Fruit fly (Drosophila melanogaster) whole organism, embryonic: ENCODE measurements around the gene CG43679.
A peak's percentile ranks its signal among the peaks of the same experiment; 100 is the strongest.

ENCODE experiments used
- ATbp ChIP-seq: fragments of 200-800 bp; sonication (Bioruptor generic); optimal IDR thresholded peaks from 2 replicates; lab custom pipeline; 2017; ENCODE audit warnings: missing biosample characterization, mild to moderate bottlenecking, missing genetic modification characterization, missing genetic modification reagents
- CG11504 ChIP-seq: fragments of 200-800 bp; sonication (Bioruptor generic); optimal IDR thresholded peaks from 3 replicates; lab custom pipeline; 2019; ENCODE audit warnings: missing biosample characterization, mild to moderate bottlenecking, missing genetic modification characterization, moderate library complexity
- CG12104 ChIP-seq: fragments of 200-800 bp; sonication (Bioruptor generic); optimal IDR thresholded peaks from 3 replicates; lab custom pipeline; 2016; ENCODE audit warnings: missing biosample characterization, missing genetic modification characterization
- CG12219 ChIP-seq: fragments of 200-800 bp; sonication (Bioruptor generic); optimal IDR thresholded peaks from 3 replicates; lab custom pipeline; 2018; ENCODE audit warnings: missing biosample characterization, mild to moderate bottlenecking, missing genetic modification characterization
- CG13296 ChIP-seq: fragments of 200-800 bp; sonication (Bioruptor generic); optimal IDR thresholded peaks from 3 replicates; lab custom pipeline; 2018; ENCODE audit warnings: missing biosample characterization, mild to moderate bottlenecking, missing genetic modification characterization
- CG13624 ChIP-seq: fragments of 200-800 bp; sonication (Bioruptor generic); optimal IDR thresholded peaks from 2 replicates; lab custom pipeline; 2016; ENCODE audit warnings: missing biosample characterization, missing genetic modification characterization
- CG15479 ChIP-seq: fragments of 200-800 bp; sonication (Bioruptor generic); optimal IDR thresholded peaks from 3 replicates; lab custom pipeline; 2019; ENCODE audit warnings: missing biosample characterization, mild to moderate bottlenecking, missing genetic modification characterization, moderate library complexity
- CG18011 ChIP-seq: fragments of 200-800 bp; sonication (Bioruptor generic); optimal IDR thresholded peaks from 2 replicates; lab custom pipeline; 2017; ENCODE audit warnings: missing biosample characterization, missing genetic modification characterization, mild to moderate bottlenecking, moderate library complexity, missing genotype
- CG2199 ChIP-seq: fragments of 200-800 bp; sonication (Bioruptor generic); IDR thresholded peaks from 3 replicates; pipeline ENCODE4 v1.3.6; 2022; ENCODE audit warnings: missing biosample characterization, missing genetic modification characterization
- CG31388 ChIP-seq: fragments of 200-800 bp; sonication (Bioruptor generic); optimal IDR thresholded peaks from 2 replicates; lab custom pipeline; 2016; ENCODE audit warnings: missing biosample characterization, missing genetic modification characterization
- CG3281 ChIP-seq: fragments of 200-800 bp; sonication (Bioruptor generic); optimal IDR thresholded peaks from 3 replicates; lab custom pipeline; 2017; ENCODE audit warnings: missing biosample characterization, mild to moderate bottlenecking, missing genetic modification characterization
- CG5180 ChIP-seq: fragments of 200-800 bp; sonication (Bioruptor generic); optimal IDR thresholded peaks from 3 replicates; lab custom pipeline; 2017; ENCODE audit warnings: missing biosample characterization, missing genetic modification characterization, mild to moderate bottlenecking, moderate library complexity, missing genetic modification reagents
- CG6175 ChIP-seq: fragments of 200-800 bp; sonication (Bioruptor generic); IDR thresholded peaks from 3 replicates; pipeline ENCODE4 v1.3.6; 2022; ENCODE audit warnings: missing biosample characterization, missing genetic modification characterization
- CG6813 ChIP-seq: fragments of 200-800 bp; sonication (Bioruptor generic); optimal IDR thresholded peaks from 2 replicates; lab custom pipeline; 2017; ENCODE audit warnings: missing biosample characterization, missing genetic modification characterization, mild to moderate bottlenecking, moderate library complexity, missing genetic modification reagents
- CG6854 ChIP-seq: fragments of 200-800 bp; sonication (Bioruptor generic); optimal IDR thresholded peaks from 3 replicates; lab custom pipeline; 2017; ENCODE audit warnings: missing biosample characterization, mild to moderate bottlenecking, missing genetic modification characterization
- CG8089 ChIP-seq: fragments of 200-800 bp; sonication (Bioruptor generic); optimal IDR thresholded peaks from 3 replicates; lab custom pipeline; 2016; ENCODE audit warnings: missing biosample characterization, missing genetic modification characterization
- CG9437 ChIP-seq: fragments of 200-800 bp; sonication (Bioruptor generic); optimal IDR thresholded peaks from 2 replicates; lab custom pipeline; 2018; ENCODE audit warnings: missing biosample characterization, mild to moderate bottlenecking, missing genetic modification characterization
- CkIIα-i1 ChIP-seq: fragments of 200-800 bp; sonication (Bioruptor generic); IDR thresholded peaks from 2 replicates; pipeline ENCODE4 v1.3.6; 2022; ENCODE audit warnings: missing biosample characterization, missing genetic modification characterization
- Dbx ChIP-seq: fragments of 200-800 bp; sonication (Bioruptor generic); IDR thresholded peaks from 3 replicates; pipeline ENCODE4 v1.3.6; 2022; ENCODE audit warnings: missing biosample characterization, missing genetic modification characterization
- Deaf1 ChIP-seq: fragments of 200-800 bp; optimal IDR thresholded peaks from 3 replicates; lab custom pipeline; 2019; ENCODE audit warnings: missing biosample characterization, mild to moderate bottlenecking, missing genetic modification characterization, moderate library complexity
- Drgx ChIP-seq: fragments of 200-800 bp; sonication (Bioruptor generic); IDR thresholded peaks from 2 replicates; pipeline ENCODE4 v1.3.6; 2022; ENCODE audit warnings: missing biosample characterization, missing genetic modification characterization
- Hey ChIP-seq: fragments of 200-800 bp; sonication (Bioruptor generic); optimal IDR thresholded peaks from 3 replicates; lab custom pipeline; 2018; ENCODE audit warnings: missing biosample characterization, mild to moderate bottlenecking, missing genetic modification characterization
- Kr ChIP-seq: fragments of 200-800 bp; sonication (Bioruptor generic); optimal IDR thresholded peaks from 2 replicates; lab custom pipeline; 2017; ENCODE audit warnings: missing biosample characterization, mild to moderate bottlenecking, missing genetic modification characterization
- Med ChIP-seq: fragments of 200-800 bp; sonication (Bioruptor generic); peaks from one replicate; lab custom pipeline; 2016; ENCODE audit warnings: missing biosample characterization, missing genetic modification characterization, mild to moderate bottlenecking, inconsistent platforms, moderate library complexity
- Nf-YC ChIP-seq: fragments of 200-800 bp; optimal IDR thresholded peaks from 3 replicates; lab custom pipeline; 2019; ENCODE audit warnings: missing biosample characterization, mild to moderate bottlenecking, missing genetic modification characterization, moderate library complexity
- Optix ChIP-seq: fragments of 200-800 bp; sonication (Bioruptor generic); IDR thresholded peaks from 3 replicates; pipeline ENCODE4 v1.3.6; 2022; ENCODE audit warnings: missing biosample characterization, missing genetic modification characterization
- Taf1 ChIP-seq: fragments of 200-800 bp; sonication (Bioruptor generic); IDR thresholded peaks from 2 replicates; pipeline ENCODE4 v1.3.6; 2022; ENCODE audit warnings: missing biosample characterization, missing genetic modification characterization
- Trl ChIP-seq, 3 experiments: fragments of >200 bp in 2 of 3; fragments of 200-800 bp in 1 of 3; sonication (Bioruptor generic) in 1 of 3; optimal IDR thresholded peaks; 2 replicates in 1 of 3; 3 replicates in 2 of 3; lab custom pipeline; 2016 to 2017; ENCODE audit warnings: missing biosample characterization in 1 of 3, missing genetic modification characterization in 1 of 3
- bbx ChIP-seq: fragments of 200-800 bp; sonication (Bioruptor generic); IDR thresholded peaks from 2 replicates; pipeline ENCODE4 v1.3.6; 2022; ENCODE audit warnings: missing biosample characterization, missing genetic modification characterization; ENCODE audit not compliant: partially characterized antibody
- chinmo ChIP-seq: fragments of 200-800 bp; sonication (Bioruptor generic); IDR thresholded peaks from 4 replicates; pipeline ENCODE4 v1.3.6; 2022; ENCODE audit warnings: missing biosample characterization, missing genetic modification characterization; ENCODE audit not compliant: partially characterized antibody
- dan ChIP-seq: fragments of 200-800 bp; sonication (Bioruptor generic); IDR thresholded peaks from 2 replicates; pipeline ENCODE4 v1.3.6; 2022; ENCODE audit warnings: missing biosample characterization, missing genetic modification characterization
- eyg ChIP-seq: fragments of 200-800 bp; sonication (Bioruptor generic); optimal IDR thresholded peaks from 3 replicates; lab custom pipeline; 2016; ENCODE audit warnings: missing biosample characterization, missing genetic modification characterization
- gcm ChIP-seq: fragments of 200-800 bp; sonication (Bioruptor generic); optimal IDR thresholded peaks from 2 replicates; lab custom pipeline; 2019; ENCODE audit warnings: missing biosample characterization, mild to moderate bottlenecking, missing genetic modification characterization, moderate library complexity
- nerfin-2 ChIP-seq: fragments of 200-800 bp; sonication (Bioruptor generic); IDR thresholded peaks from 2 replicates; pipeline ENCODE4 v1.3.6; 2022; ENCODE audit warnings: missing biosample characterization, missing genetic modification characterization; ENCODE audit not compliant: partially characterized antibody
- otp ChIP-seq: fragments of 200-800 bp; sonication (Bioruptor generic); IDR thresholded peaks from 3 replicates; pipeline ENCODE4, ENCODE4 v1.3.6; 2022; ENCODE audit warnings: missing biosample characterization, missing genetic modification characterization
- pfk ChIP-seq: fragments of 200-800 bp; sonication (Bioruptor generic); optimal IDR thresholded peaks from 2 replicates; lab custom pipeline; 2018; ENCODE audit warnings: missing biosample characterization, mild to moderate bottlenecking, missing genetic modification characterization, moderate library complexity
- pita ChIP-seq: fragments of 200-800 bp; sonication (Bioruptor generic); optimal IDR thresholded peaks from 2 replicates; lab custom pipeline; 2017; ENCODE audit warnings: missing biosample characterization, mild to moderate bottlenecking, missing genetic modification characterization
- row ChIP-seq: fragments of 200-800 bp; sonication (Bioruptor generic); IDR thresholded peaks from 3 replicates; pipeline ENCODE4 v1.3.6; 2022; ENCODE audit warnings: missing biosample characterization, missing genetic modification characterization
- so ChIP-seq: fragments of 200-800 bp; sonication (Bioruptor generic); IDR thresholded peaks from 3 replicates; pipeline ENCODE4 v1.3.6; 2022; ENCODE audit warnings: missing biosample characterization, missing genetic modification characterization
- stwl ChIP-seq: fragments of 200-800 bp; sonication (Bioruptor generic); optimal IDR thresholded peaks from 3 replicates; lab custom pipeline; 2018; ENCODE audit warnings: missing biosample characterization, mild to moderate bottlenecking, missing genetic modification characterization, moderate library complexity
- tap ChIP-seq: fragments of 200-800 bp; optimal IDR thresholded peaks from 3 replicates; lab custom pipeline; 2019; ENCODE audit warnings: missing biosample characterization, mild to moderate bottlenecking, missing genetic modification characterization, moderate library complexity
- tna ChIP-seq: fragments of 200-800 bp; sonication (Bioruptor generic); IDR thresholded peaks from 2 replicates; pipeline ENCODE4 v1.3.6; 2022; ENCODE audit warnings: missing biosample characterization, missing genetic modification characterization; ENCODE audit not compliant: partially characterized antibody
- toy ChIP-seq: fragments of 200-800 bp; sonication (Bioruptor generic); IDR thresholded peaks from 2 replicates; pipeline ENCODE4 v1.3.6; 2022; ENCODE audit warnings: missing biosample characterization, missing genetic modification characterization
- tup ChIP-seq: fragments of 200-800 bp; sonication (Bioruptor generic); optimal IDR thresholded peaks from 2 replicates; lab custom pipeline; 2016; ENCODE audit warnings: missing biosample characterization, mild to moderate bottlenecking, missing genetic modification characterization, moderate library complexity
- vvl ChIP-seq: fragments of 200-800 bp; sonication (Bioruptor generic); IDR thresholded peaks from 2 replicates; pipeline ENCODE4 v1.3.6; 2022; ENCODE audit warnings: missing biosample characterization, missing genetic modification characterization
- wor ChIP-seq: fragments of 200-800 bp; sonication (Bioruptor generic); IDR thresholded peaks from 2 replicates; pipeline ENCODE4 v1.3.6; 2022; ENCODE audit warnings: missing biosample characterization, missing genetic modification characterization

CG43679 gene

DNA sequence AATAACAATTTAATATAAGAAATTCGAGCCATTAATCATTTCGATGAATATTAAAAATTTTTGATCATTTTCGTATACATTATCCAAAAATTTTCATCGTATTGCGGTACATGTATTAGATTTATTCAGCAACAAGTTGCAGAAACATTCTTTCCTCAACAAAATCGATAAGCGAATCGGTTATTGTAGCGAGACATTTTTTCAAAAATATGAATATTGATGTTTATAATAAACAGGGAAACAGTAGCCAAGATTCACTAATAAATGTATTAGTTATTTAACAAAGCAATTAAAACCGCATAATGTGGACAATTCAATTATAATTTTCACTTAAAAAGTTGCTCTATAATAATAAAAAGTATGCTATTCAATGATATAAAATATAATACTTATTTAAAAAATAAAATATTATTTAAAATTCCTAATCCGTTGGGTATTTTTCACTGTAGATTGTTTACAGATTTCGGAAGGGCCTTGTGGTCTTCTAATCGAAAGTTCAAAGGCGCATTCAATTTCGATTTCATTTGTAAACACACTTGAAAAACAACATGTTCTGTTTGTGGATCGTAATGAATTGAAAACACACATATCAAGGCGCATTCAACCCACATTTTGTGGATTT lies 38.0 kb upstream of the CG43679 start (continued):
- TF ChIP-seq CG18011 (GFP tag; lab: Kevin White, UChicago) (no peak), Kr (GFP tag; lab: Kevin White, UChicago) (no peak), gcm (GFP tag; lab: Kevin White, UChicago) (peak; percentile 7), Nf-YC (peak; percentile 23), Drgx (GFP tag; lab: Robert Waterston, UW) (no peak), CG31388 (no peak), Taf1 (GFP tag; lab: Robert Waterston, UW) (no peak), toy (GFP tag; lab: Robert Waterston, UW) (no peak), CG12104 (no peak), row (peak; percentile 41; the same call in 2 of the 3 replicates), Deaf1 (tag; lab: Kevin White, UChicago) (no peak), otp (GFP tag; lab: Robert Waterston, UW) (no peak), pfk (GFP tag; lab: Kevin White, UChicago) (no peak), nerfin-2 (GFP tag; lab: Robert Waterston, UW) (no peak), CG11504 (peak; percentile 98), CG6854 (no peak), CG13296 (GFP tag; lab: Kevin White, UChicago) (peak; percentile 18), Optix (GFP tag; lab: Robert Waterston, UW) (no peak), ATbp (GFP tag; lab: Kevin White, UChicago) (no peak), pita (GFP tag; lab: Kevin White, UChicago) (no peak), CG9437 (GFP tag; lab: Kevin White, UChicago) (no peak), CG8089 (GFP tag; lab: Kevin White, UChicago) (no peak), CG12219 (GFP tag; lab: Kevin White, UChicago) (no peak), wor (GFP tag; lab: Robert Waterston, UW) (no peak)

DNA sequence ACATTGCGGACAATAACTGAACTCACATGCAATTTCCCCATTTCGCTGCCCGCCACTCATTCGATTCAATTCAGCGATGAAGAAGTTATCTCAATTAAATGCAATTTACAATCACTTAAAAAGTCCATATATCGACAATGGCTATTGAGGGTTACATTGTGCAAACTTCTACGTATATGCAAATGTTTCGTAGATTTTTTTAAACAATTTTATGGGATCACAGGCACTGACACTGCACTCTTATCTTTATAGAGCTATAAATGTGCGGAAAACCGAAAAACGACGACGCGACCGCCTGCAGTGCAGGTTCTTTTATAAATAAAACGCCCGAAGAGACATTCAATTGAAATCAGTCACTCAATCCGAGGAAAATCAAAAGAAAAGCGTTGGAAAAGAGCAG lies 37.1 kb upstream of the CG43679 start:
- no peak for TF ChIP-seq dan (GFP tag; lab: Robert Waterston, UW)
- peak in 1 of 2 experiments; percentile 37 for TF ChIP-seq Trl (optimal IDR thresholded peaks at IDR 0.05; lab: Kevin White, UChicago)
- TF ChIP-seq Trl (GFP tag; optimal IDR thresholded peaks at IDR 0.05; lab: Kevin White, UChicago) = no peak
- TF ChIP-seq eyg (GFP tag; lab: Kevin White, UChicago) = no peak
- peak; percentile 89; the same call in 1 of the 3 replicates for TF ChIP-seq CG2199
- TF ChIP-seq CG15479 (GFP tag; lab: Kevin White, UChicago) = peak; percentile 32

DNA sequence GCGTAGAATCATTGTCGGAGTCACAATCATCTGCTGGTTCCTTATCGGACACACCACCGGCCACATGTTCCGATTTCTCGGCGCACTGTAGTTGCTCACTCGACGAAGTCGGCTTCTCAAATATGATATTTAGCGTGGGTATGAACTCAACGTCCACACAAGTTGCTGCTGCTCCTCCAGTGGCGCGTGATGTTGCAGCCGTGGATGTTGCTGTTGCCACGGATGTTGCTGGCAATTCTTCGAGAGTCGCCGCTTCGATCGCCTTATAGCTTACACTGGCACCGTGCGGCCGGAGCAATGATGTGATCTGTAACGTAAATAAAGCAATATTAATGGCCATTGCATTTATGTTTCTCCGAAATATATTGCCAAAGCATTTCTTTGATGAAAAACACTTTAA lies 33.1 kb upstream of the CG43679 start:
- TF ChIP-seq wor (GFP tag; lab: Robert Waterston, UW) = no peak
- TF ChIP-seq CG2199 = peak; percentile 96
- TF ChIP-seq tup (GFP tag; lab: Kevin White, UChicago) = no peak
- 0 out of 3 replicates have a peak, but pooled peaks have one; percentile 25 for TF ChIP-seq CG6175
- peak; percentile 97 for TF ChIP-seq CG11504
- peak; percentile 8 for TF ChIP-seq CG5180 (GFP tag; lab: Kevin White, UChicago)
- TF ChIP-seq Med (GFP tag; lab: Kevin White, UChicago) = peak; percentile 1

DNA sequence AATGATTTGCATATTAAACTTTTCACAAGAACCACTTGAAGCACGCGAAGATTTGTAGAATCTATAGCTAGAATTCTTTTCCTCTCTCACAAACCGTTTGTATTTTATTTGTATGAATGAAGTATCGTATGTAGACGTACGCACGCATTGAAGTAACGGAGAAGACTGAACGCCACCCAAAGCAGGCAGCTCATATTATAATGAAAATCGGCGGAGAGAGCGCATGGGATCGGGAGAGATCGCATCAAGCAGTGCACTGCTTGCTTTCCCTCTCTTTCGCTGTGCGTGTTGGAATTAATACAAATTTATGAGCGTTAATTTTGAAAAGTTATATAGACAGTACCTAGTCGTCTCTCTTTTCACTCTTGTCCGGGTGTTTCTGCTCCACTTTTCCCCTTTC lies 28.1 kb upstream of the CG43679 start:
- TF ChIP-seq CG2199 (peak; percentile 91), Hey (no peak), tap (tag; lab: Kevin White, UChicago) (peak; percentile 13), CG3281 (GFP tag; lab: Kevin White, UChicago) (peak; percentile 39), tna (GFP tag; lab: Robert Waterston, UW) (peak; percentile 19; the same call in 1 of the 2 replicates), stwl (tag; lab: Kevin White, UChicago) (peak; percentile 33), CG13624 (GFP tag; lab: Kevin White, UChicago) (peak; percentile 25), so (GFP tag; lab: Robert Waterston, UW) (no peak; the same call in 2 of the 3 replicates), chinmo (GFP tag; lab: Robert Waterston, UW) (peak; percentile 86; the same call in 1 of the 4 replicates), CkIIα-i1 (GFP tag; lab: Robert Waterston, UW) (no peak), bbx (peak; percentile 42), vvl (peak; percentile 79), CG6813 (peak; percentile 18), Dbx (GFP tag; lab: Robert Waterston, UW) (peak; percentile 42; the same call in 1 of the 3 replicates)
